Fruit fly (Drosophila melanogaster) whole organism, prepupa: ENCODE measurements around the gene CG5157.
A peak's percentile ranks its signal among the peaks of the same experiment; 100 is the strongest.

Source experiments
- Blimp-1 ChIP-seq: fragments of 200-800 bp; sonication (Bioruptor generic); optimal IDR thresholded peaks from 3 replicates; lab custom pipeline; 2017; ENCODE audit warnings: missing biosample characterization, missing genetic modification characterization, mild to moderate bottlenecking, moderate library complexity, missing genetic modification reagents
- CG10669 ChIP-seq: fragments of 200-800 bp; sonication (Bioruptor generic); optimal IDR thresholded peaks from 3 replicates; lab custom pipeline; 2018; ENCODE audit warnings: missing biosample characterization, mild to moderate bottlenecking, missing genetic modification characterization, moderate library complexity
- CG11294 ChIP-seq: fragments of 200-800 bp; sonication (Bioruptor generic); IDR thresholded peaks from 2 replicates; pipeline ENCODE4 v1.3.6; 2022; ENCODE audit warnings: missing biosample characterization, missing genetic modification characterization
- CG11762 ChIP-seq: fragments of 200-800 bp; sonication (Bioruptor generic); optimal IDR thresholded peaks from 3 replicates; lab custom pipeline; 2016; ENCODE audit warnings: missing biosample characterization, missing genetic modification characterization; ENCODE audit not compliant: insufficient read depth
- CG11902 ChIP-seq: fragments of 200-800 bp; sonication (Bioruptor generic); optimal IDR thresholded peaks from 3 replicates; lab custom pipeline; 2016; ENCODE audit warnings: missing biosample characterization, missing genetic modification characterization
- CG16779 ChIP-seq: fragments of 200-800 bp; sonication (Bioruptor generic); optimal IDR thresholded peaks from 3 replicates; lab custom pipeline; 2017; ENCODE audit warnings: missing biosample characterization, mild to moderate bottlenecking, missing genetic modification characterization
- CG3032 ChIP-seq: fragments of 200-800 bp; optimal IDR thresholded peaks from 2 replicates; lab custom pipeline; 2019; ENCODE audit warnings: missing biosample characterization, mild to moderate bottlenecking, missing genetic modification characterization, moderate library complexity
- CG34406 ChIP-seq: fragments of 200-800 bp; sonication (Bioruptor generic); optimal IDR thresholded peaks from 3 replicates; lab custom pipeline; 2016; ENCODE audit warnings: missing biosample characterization, missing genetic modification characterization
- CG3919 ChIP-seq: fragments of 200-800 bp; sonication (Bioruptor generic); optimal IDR thresholded peaks from 3 replicates; lab custom pipeline; 2016; ENCODE audit warnings: missing biosample characterization, missing genetic modification characterization
- CG4318 ChIP-seq: fragments of 200-800 bp; sonication (Bioruptor generic); optimal IDR thresholded peaks from 3 replicates; lab custom pipeline; 2017; ENCODE audit warnings: missing biosample characterization, mild to moderate bottlenecking, missing genetic modification characterization
- CG6163 ChIP-seq: fragments of 200-800 bp; sonication (Bioruptor generic); IDR thresholded peaks from 3 replicates; pipeline ENCODE4 v1.3.6; 2022; ENCODE audit warnings: missing biosample characterization, missing genetic modification characterization
- CG6792 ChIP-seq: fragments of 200-800 bp; sonication (Bioruptor generic); optimal IDR thresholded peaks from 3 replicates; lab custom pipeline; 2016; ENCODE audit warnings: missing biosample characterization, missing genetic modification characterization
- CG6808 ChIP-seq: fragments of 200-800 bp; sonication (Bioruptor generic); optimal IDR thresholded peaks from 3 replicates; lab custom pipeline; 2017; ENCODE audit warnings: missing biosample characterization, missing genetic modification characterization, mild to moderate bottlenecking, moderate library complexity, missing genetic modification reagents
- CG7368 ChIP-seq: fragments of 200-800 bp; sonication (Bioruptor generic); optimal IDR thresholded peaks from 3 replicates; lab custom pipeline; 2016; ENCODE audit warnings: missing biosample characterization, missing genetic modification characterization
- CG8632 ChIP-seq: fragments of 200-800 bp; sonication (Bioruptor generic); optimal IDR thresholded peaks from 3 replicates; lab custom pipeline; 2016; ENCODE audit warnings: missing biosample characterization, missing genetic modification characterization
- Eip75B ChIP-seq: fragments of 200-800 bp; sonication (Bioruptor generic); optimal IDR thresholded peaks from 3 replicates; lab custom pipeline; 2016; ENCODE audit warnings: missing biosample characterization, missing genetic modification characterization
- Eip93F ChIP-seq: fragments of 200-800 bp; sonication (Bioruptor generic); optimal IDR thresholded peaks from 2 replicates; lab custom pipeline; 2016; ENCODE audit warnings: missing biosample characterization, mild to moderate bottlenecking, missing genetic modification characterization
- Ets96B ChIP-seq: fragments of 200-800 bp; optimal IDR thresholded peaks from 2 replicates; lab custom pipeline; 2019; ENCODE audit warnings: missing biosample characterization, mild to moderate bottlenecking, missing genetic modification characterization, moderate library complexity
- Gug ChIP-seq: fragments of 200-800 bp; sonication (Bioruptor generic); IDR thresholded peaks from 2 replicates; pipeline ENCODE4 v1.3.6; 2022; ENCODE audit warnings: missing biosample characterization, missing genetic modification characterization
- Hr38 ChIP-seq: sonication (Bioruptor generic); optimal IDR thresholded peaks from 2 replicates; lab custom pipeline; 2016; ENCODE audit warnings: missing biosample characterization, missing genetic modification characterization
- Hr39 ChIP-seq: fragments of 200-800 bp; sonication (Bioruptor generic); optimal IDR thresholded peaks from 2 replicates; lab custom pipeline; 2016; ENCODE audit warnings: missing biosample characterization, missing genetic modification characterization
- Hr4 ChIP-seq: fragments of 200-800 bp; sonication (Bioruptor generic); optimal IDR thresholded peaks from 3 replicates; lab custom pipeline; 2016; ENCODE audit warnings: missing biosample characterization, missing genetic modification characterization
- Lpt ChIP-seq: fragments of 200-800 bp; sonication (Bioruptor generic); optimal IDR thresholded peaks from 3 replicates; lab custom pipeline; 2016; ENCODE audit warnings: missing biosample characterization, missing genetic modification characterization
- Met ChIP-seq: fragments of 200-800 bp; sonication (Bioruptor generic); optimal IDR thresholded peaks from 3 replicates; lab custom pipeline; 2016; ENCODE audit warnings: missing biosample characterization, missing genetic modification characterization
- OdsH ChIP-seq: fragments of 200-800 bp; sonication (Bioruptor generic); optimal IDR thresholded peaks from 3 replicates; lab custom pipeline; 2016; ENCODE audit warnings: missing biosample characterization, missing genetic modification characterization
- Sox102F ChIP-seq: fragments of 200-800 bp; sonication (Bioruptor generic); optimal IDR thresholded peaks from 2 replicates; lab custom pipeline; 2016; ENCODE audit warnings: missing biosample characterization, mild to moderate bottlenecking, missing genetic modification characterization
- Sox14 ChIP-seq: fragments of 200-800 bp; sonication (Bioruptor generic); optimal IDR thresholded peaks from 3 replicates; lab custom pipeline; 2016; ENCODE audit warnings: missing biosample characterization, missing genetic modification characterization
- Sox15 ChIP-seq: fragments of 200-800 bp; sonication (Bioruptor generic); optimal IDR thresholded peaks from 3 replicates; lab custom pipeline; 2016; ENCODE audit warnings: missing biosample characterization, missing genetic modification characterization
- achi ChIP-seq: fragments of 200-800 bp; sonication (Bioruptor generic); optimal IDR thresholded peaks from 3 replicates; lab custom pipeline; 2016; ENCODE audit warnings: missing biosample characterization, missing genetic modification characterization
- acj6 ChIP-seq: fragments of 200-800 bp; sonication (Bioruptor generic); optimal IDR thresholded peaks from 3 replicates; lab custom pipeline; 2016; ENCODE audit warnings: missing biosample characterization, missing genetic modification characterization
- cyc ChIP-seq: fragments of 200-800 bp; sonication (Bioruptor generic); optimal IDR thresholded peaks from 3 replicates; lab custom pipeline; 2016; ENCODE audit warnings: missing biosample characterization, missing genetic modification characterization
- dac ChIP-seq: fragments of 200-800 bp; sonication (Bioruptor generic); optimal IDR thresholded peaks from 2 replicates; lab custom pipeline; 2017; ENCODE audit warnings: missing biosample characterization, mild to moderate bottlenecking, missing genetic modification characterization
- dsx ChIP-seq: fragments of 200-800 bp; optimal IDR thresholded peaks from 3 replicates; lab custom pipeline; 2019; ENCODE audit warnings: missing biosample characterization, mild to moderate bottlenecking, missing genetic modification characterization, moderate library complexity; ENCODE audit not compliant: poor library complexity, severe bottlenecking
- esn ChIP-seq: fragments of 200-800 bp; sonication (Bioruptor generic); optimal IDR thresholded peaks from 2 replicates; lab custom pipeline; 2016; ENCODE audit warnings: missing biosample characterization, mild to moderate bottlenecking, missing genetic modification characterization, moderate library complexity
- fd59A ChIP-seq: fragments of 200-800 bp; sonication (Bioruptor generic); optimal IDR thresholded peaks from 2 replicates; lab custom pipeline; 2017; ENCODE audit warnings: missing biosample characterization, mild to moderate bottlenecking, missing genetic modification characterization, missing genetic modification reagents
- fd85E ChIP-seq: fragments of 200-800 bp; sonication (Bioruptor generic); optimal IDR thresholded peaks from 3 replicates; lab custom pipeline; 2016; ENCODE audit warnings: missing biosample characterization, missing genetic modification characterization
- fkh ChIP-seq: fragments of 200-800 bp; sonication (Bioruptor generic); optimal IDR thresholded peaks from 3 replicates; lab custom pipeline; 2017; ENCODE audit warnings: missing biosample characterization, mild to moderate bottlenecking, missing genetic modification characterization, moderate library complexity
- lz ChIP-seq: fragments of 200-800 bp; sonication (Bioruptor generic); optimal IDR thresholded peaks from 3 replicates; lab custom pipeline; 2016; ENCODE audit warnings: missing biosample characterization, missing genetic modification characterization
- net ChIP-seq: fragments of 200-800 bp; sonication (Bioruptor generic); optimal IDR thresholded peaks from 3 replicates; lab custom pipeline; 2016; ENCODE audit warnings: missing biosample characterization, missing genetic modification characterization
- pdm3 ChIP-seq: fragments of 200-800 bp; sonication (Bioruptor generic); optimal IDR thresholded peaks from 3 replicates; lab custom pipeline; 2016; ENCODE audit warnings: missing biosample characterization, missing genetic modification characterization
- salr ChIP-seq, 2 experiments: fragments of 200-800 bp; sonication (Bioruptor generic); optimal IDR thresholded peaks; 3 replicates each; lab custom pipeline; 2016 to 2018; ENCODE audit warnings: missing biosample characterization in 2 of 2, missing genetic modification characterization in 2 of 2, mild to moderate bottlenecking in 1 of 2
- ss ChIP-seq, 2 experiments: fragments of 200-800 bp; sonication (Bioruptor generic); optimal IDR thresholded peaks; 2 replicates in 1 of 2; 3 replicates in 1 of 2; lab custom pipeline; 2017 to 2018; ENCODE audit warnings: mild to moderate bottlenecking in 2 of 2, missing biosample characterization in 2 of 2, missing genetic modification characterization in 2 of 2, moderate library complexity in 1 of 2
- svp ChIP-seq: fragments of 200-800 bp; sonication (Bioruptor generic); peaks from one replicate; lab custom pipeline; 2016; ENCODE audit warnings: missing biosample characterization, missing genetic modification characterization
- topi ChIP-seq: fragments of 200-800 bp; sonication (Bioruptor generic); optimal IDR thresholded peaks from 3 replicates; lab custom pipeline; 2016; ENCODE audit warnings: missing biosample characterization, missing genetic modification characterization
- vri ChIP-seq: fragments of 200-800 bp; sonication (Bioruptor generic); optimal IDR thresholded peaks from 3 replicates; lab custom pipeline; 2016; ENCODE audit warnings: missing biosample characterization, mild to moderate bottlenecking, missing genetic modification characterization

The CG5157 gene

dm6 chr3L:16166217-16166997, 28.7 kb upstream of the CG5157 start (continued):
- TF ChIP-seq dsx (GFP tag; lab: Kevin White, UChicago): no peak
- TF ChIP-seq CG3032: no peak
- TF ChIP-seq ss (GFP tag; optimal IDR thresholded peaks at IDR 0.05; lab: Kevin White, UChicago): no peak
- TF ChIP-seq topi (GFP tag; lab: Kevin White, UChicago): no peak
- no peak for TF ChIP-seq CG11294
- TF ChIP-seq CG34406 (GFP tag; lab: Kevin White, UChicago): no peak
- TF ChIP-seq CG6163 (GFP tag; lab: Robert Waterston, UW): 0 out of 3 replicates have a peak, but pooled peaks have one; percentile 11
- TF ChIP-seq, all 60 proteins: peak for 6

dm6 chr3L:16165356-16166168, 27.9 kb upstream of the CG5157 start:
- TF ChIP-seq Sox102F (GFP tag; lab: Kevin White, UChicago): peak; percentile 72
- peak; percentile 40 for TF ChIP-seq Blimp-1 (GFP tag; lab: Kevin White, UChicago)
- TF ChIP-seq Eip93F (GFP tag; lab: Kevin White, UChicago): no peak
- no peak for TF ChIP-seq CG4318 (GFP tag; lab: Kevin White, UChicago)
- peak; percentile 42 for TF ChIP-seq CG34406 (GFP tag; lab: Kevin White, UChicago)
- TF ChIP-seq OdsH (GFP tag; lab: Kevin White, UChicago): peak; percentile 57
- TF ChIP-seq Hr38: no peak
- TF ChIP-seq CG6163 (GFP tag; lab: Robert Waterston, UW): no peak
- TF ChIP-seq Hr39 (GFP tag; lab: Kevin White, UChicago): peak; percentile 77
- TF ChIP-seq Sox15: peak; percentile 34
- TF ChIP-seq Ets96B (tag; lab: Kevin White, UChicago): no peak
- peak; percentile 70 for TF ChIP-seq Met (GFP tag; lab: Kevin White, UChicago)
- no peak for TF ChIP-seq fd85E (GFP tag; lab: Kevin White, UChicago)
- no peak for TF ChIP-seq Gug (GFP tag; lab: Robert Waterston, UW)
- TF ChIP-seq fkh (GFP tag; lab: Kevin White, UChicago): peak; percentile 62
- TF ChIP-seq CG6792: peak; percentile 35
- TF ChIP-seq Hr4: peak; percentile 20
- TF ChIP-seq CG10669 (GFP tag; lab: Kevin White, UChicago): no peak
- no peak for TF ChIP-seq CG16779
- peak; percentile 12 for TF ChIP-seq CG8632
- TF ChIP-seq CG7368 (GFP tag; lab: Kevin White, UChicago): peak; percentile 21
- TF ChIP-seq CG11762 (GFP tag; lab: Kevin White, UChicago): peak; percentile 1
- peak; percentile 82 for TF ChIP-seq svp
- no peak for TF ChIP-seq dsx (GFP tag; lab: Kevin White, UChicago)
- TF ChIP-seq cyc (GFP tag; lab: Kevin White, UChicago): peak; percentile 49
- peak; percentile 31 for TF ChIP-seq net (GFP tag; lab: Kevin White, UChicago)
- TF ChIP-seq Eip75B (GFP tag; lab: Kevin White, UChicago): peak; percentile 41
- TF ChIP-seq lz (GFP tag; lab: Kevin White, UChicago): peak; percentile 57
- peak; percentile 52 for TF ChIP-seq pdm3 (GFP tag; lab: Kevin White, UChicago)
- TF ChIP-seq Lpt (GFP tag; lab: Kevin White, UChicago): no peak
- TF ChIP-seq Sox14 (GFP tag; lab: Kevin White, UChicago): peak; percentile 66
- TF ChIP-seq fd59A: no peak
- TF ChIP-seq acj6: peak; percentile 21
- TF ChIP-seq dac (GFP tag; lab: Kevin White, UChicago): no peak
- no peak for TF ChIP-seq CG6808 (GFP tag; lab: Kevin White, UChicago)
- TF ChIP-seq CG3032: no peak
- TF ChIP-seq ss (GFP tag; optimal IDR thresholded peaks at IDR 0.05; lab: Kevin White, UChicago): no peak
- TF ChIP-seq salr (GFP tag; optimal IDR thresholded peaks at IDR 0.05; lab: Kevin White, UChicago): no peak
- peak; percentile 74 for TF ChIP-seq esn (GFP tag; lab: Kevin White, UChicago)
- TF ChIP-seq CG3919 (GFP tag; lab: Kevin White, UChicago): peak; percentile 21
- peak; percentile 38 for TF ChIP-seq CG11902
- peak; percentile 75 for TF ChIP-seq topi (GFP tag; lab: Kevin White, UChicago)
- TF ChIP-seq achi: peak; percentile 18
- TF ChIP-seq vri: peak; percentile 61
